Fruit fly (Drosophila melanogaster) whole organism, embryonic: ENCODE measurements around the gene ClC-c.

Experiments used
- Atf-2 ChIP-seq: fragments of 200-800 bp; sonication (Bioruptor generic); optimal IDR thresholded peaks from 2 replicates; lab custom pipeline; 2016; ENCODE audit warnings: missing biosample characterization, missing genetic modification characterization
- Atf3 ChIP-seq: fragments of 200-800 bp; sonication (Bioruptor generic); optimal IDR thresholded peaks from 3 replicates; lab custom pipeline; 2016; ENCODE audit warnings: missing biosample characterization, missing genetic modification characterization
- CG1024 ChIP-seq: fragments of 200-800 bp; sonication (Bioruptor generic); IDR thresholded peaks from 2 replicates; pipeline ENCODE4 v1.3.6; 2022; ENCODE audit warnings: missing biosample characterization, missing genetic modification characterization
- CG10979 ChIP-seq: fragments of 200-800 bp; sonication (Bioruptor generic); optimal IDR thresholded peaks from 2 replicates; lab custom pipeline; 2018; ENCODE audit warnings: missing biosample characterization, mild to moderate bottlenecking, missing genetic modification characterization, moderate library complexity
- CG11696 ChIP-seq: fragments of 200-800 bp; sonication (Bioruptor generic); IDR thresholded peaks from 2 replicates; pipeline ENCODE4 v1.3.6; 2022; ENCODE audit warnings: missing biosample characterization, missing genetic modification characterization
- CG11723 ChIP-seq: fragments of 200-800 bp; sonication (Bioruptor generic); optimal IDR thresholded peaks from 2 replicates; lab custom pipeline; 2017; ENCODE audit warnings: missing biosample characterization, mild to moderate bottlenecking, missing genetic modification characterization
- CG12155 ChIP-seq: fragments of 200-800 bp; sonication (Bioruptor generic); optimal IDR thresholded peaks from 3 replicates; lab custom pipeline; 2016; ENCODE audit warnings: missing biosample characterization, missing genetic modification characterization
- CG1233 ChIP-seq: fragments of 200-800 bp; sonication (Bioruptor generic); optimal IDR thresholded peaks from 4 replicates; lab custom pipeline; 2018; ENCODE audit warnings: missing biosample characterization, mild to moderate bottlenecking, missing genetic modification characterization
- CG13424 ChIP-seq: fragments of 200-800 bp; sonication (Bioruptor generic); optimal IDR thresholded peaks from 2 replicates; lab custom pipeline; 2019; ENCODE audit warnings: missing biosample characterization, mild to moderate bottlenecking, missing genetic modification characterization, moderate library complexity
- CG1647 ChIP-seq: fragments of 200-800 bp; sonication (Bioruptor generic); optimal IDR thresholded peaks from 3 replicates; lab custom pipeline; 2016; ENCODE audit warnings: missing biosample characterization, missing genetic modification characterization
- CG17186 ChIP-seq: fragments of 200-800 bp; sonication (Bioruptor generic); optimal IDR thresholded peaks from 3 replicates; lab custom pipeline; 2017; ENCODE audit warnings: missing biosample characterization, missing genetic modification reagents, missing genetic modification characterization
- CG18599 ChIP-seq: fragments of 200-800 bp; sonication (Bioruptor generic); optimal IDR thresholded peaks from 3 replicates; lab custom pipeline; 2017; ENCODE audit warnings: missing biosample characterization, missing genetic modification characterization, mild to moderate bottlenecking, moderate library complexity, missing genetic modification reagents
- CG2199 ChIP-seq: fragments of 200-800 bp; sonication (Bioruptor generic); IDR thresholded peaks from 3 replicates; pipeline ENCODE4 v1.3.6; 2022; ENCODE audit warnings: missing biosample characterization, missing genetic modification characterization
- CG2712 ChIP-seq: fragments of 200-800 bp; optimal IDR thresholded peaks from 3 replicates; lab custom pipeline; 2019; ENCODE audit warnings: missing biosample characterization, mild to moderate bottlenecking, missing genetic modification characterization, moderate library complexity
- CG2889 ChIP-seq: fragments of 200-800 bp; sonication (Bioruptor generic); IDR thresholded peaks from 3 replicates; pipeline ENCODE4 v1.3.6; 2022; ENCODE audit warnings: missing biosample characterization, missing genetic modification characterization
- CG3407 ChIP-seq: fragments of 200-800 bp; sonication (Bioruptor generic); optimal IDR thresholded peaks from 2 replicates; lab custom pipeline; 2018; ENCODE audit warnings: missing biosample characterization, mild to moderate bottlenecking, missing genetic modification characterization
- CG4282 ChIP-seq: fragments of 200-800 bp; sonication (Bioruptor generic); optimal IDR thresholded peaks from 2 replicates; lab custom pipeline; 2016; ENCODE audit warnings: missing biosample characterization, missing genetic modification characterization
- CG7928 ChIP-seq: fragments of 200-800 bp; sonication (Bioruptor generic); optimal IDR thresholded peaks from 2 replicates; lab custom pipeline; 2017; ENCODE audit warnings: missing biosample characterization, mild to moderate bottlenecking, missing genetic modification characterization
- CG8281 ChIP-seq: fragments of 200-800 bp; sonication (Bioruptor generic); optimal IDR thresholded peaks from 2 replicates; lab custom pipeline; 2018; ENCODE audit warnings: missing biosample characterization, mild to moderate bottlenecking, missing genetic modification characterization, moderate library complexity
- CG8944 ChIP-seq: fragments of 200-800 bp; sonication (Bioruptor generic); optimal IDR thresholded peaks from 3 replicates; lab custom pipeline; 2016; ENCODE audit warnings: missing biosample characterization, missing genetic modification characterization
- CG9215 ChIP-seq: fragments of 200-800 bp; sonication (Bioruptor generic); IDR thresholded peaks from 2 replicates; pipeline ENCODE4 v1.3.6; 2022; ENCODE audit warnings: missing biosample characterization, missing genetic modification characterization
- D ChIP-seq, 2 experiments: fragments of 200-800 bp in 1 of 2; fragments of >200 bp in 1 of 2; sonication (Bioruptor generic) in 1 of 2; optimal IDR thresholded peaks; 2 replicates in 1 of 2; 3 replicates in 1 of 2; lab custom pipeline; 2017; ENCODE audit warnings: mild to moderate bottlenecking in 1 of 2, missing biosample characterization in 1 of 2, missing genetic modification characterization in 1 of 2, missing genetic modification reagents in 1 of 2
- Deaf1 ChIP-seq: fragments of 200-800 bp; optimal IDR thresholded peaks from 3 replicates; lab custom pipeline; 2019; ENCODE audit warnings: missing biosample characterization, mild to moderate bottlenecking, missing genetic modification characterization, moderate library complexity
- Doc3 ChIP-seq: fragments of 200-800 bp; sonication (Bioruptor generic); IDR thresholded peaks from 3 replicates; pipeline ENCODE4 v1.3.6; 2022; ENCODE audit warnings: missing biosample characterization, missing genetic modification characterization; ENCODE audit not compliant: partially characterized antibody
- Fer1 ChIP-seq: fragments of 200-800 bp; sonication (Bioruptor generic); optimal IDR thresholded peaks from 2 replicates; lab custom pipeline; 2017; ENCODE audit warnings: missing biosample characterization, mild to moderate bottlenecking, missing genetic modification characterization
- Hr51 ChIP-seq, 2 experiments: fragments of 200-800 bp; sonication (Bioruptor generic); optimal IDR thresholded peaks; 2 replicates in 1 of 2; 3 replicates in 1 of 2; lab custom pipeline; 2016 to 2018; ENCODE audit warnings: missing biosample characterization in 2 of 2, missing genetic modification characterization in 2 of 2, mild to moderate bottlenecking in 1 of 2, moderate library complexity in 1 of 2
- Lhr ChIP-seq: fragments of 200-800 bp; sonication (Bioruptor generic); optimal IDR thresholded peaks from 3 replicates; lab custom pipeline; 2017; ENCODE audit warnings: mild to moderate bottlenecking, missing biosample characterization, missing genetic modification reagents, missing genetic modification characterization
- NfI ChIP-seq: fragments of 200-800 bp; sonication (Bioruptor generic); optimal IDR thresholded peaks from 3 replicates; lab custom pipeline; 2018; ENCODE audit warnings: missing biosample characterization, mild to moderate bottlenecking, missing genetic modification characterization, moderate library complexity
- Six4 ChIP-seq: fragments of 200-800 bp; sonication (Bioruptor generic); optimal IDR thresholded peaks from 2 replicates; lab custom pipeline; 2016; ENCODE audit warnings: missing biosample characterization, missing genetic modification characterization
- Sox100B ChIP-seq: fragments of 200-800 bp; sonication (Bioruptor generic); optimal IDR thresholded peaks from 3 replicates; lab custom pipeline; 2018; ENCODE audit warnings: missing biosample characterization, mild to moderate bottlenecking, missing genetic modification characterization
- TFAM ChIP-seq: fragments of 200-800 bp; sonication (Bioruptor generic); optimal IDR thresholded peaks from 2 replicates; lab custom pipeline; 2017; ENCODE audit warnings: missing biosample characterization, missing genetic modification characterization, inconsistent platforms
- Vsx1 ChIP-seq: fragments of 200-800 bp; sonication (Bioruptor generic); optimal IDR thresholded peaks from 2 replicates; lab custom pipeline; 2017; ENCODE audit warnings: missing biosample characterization, mild to moderate bottlenecking, missing genetic modification characterization, missing genetic modification reagents
- ase ChIP-seq: fragments of 200-800 bp; sonication (Bioruptor generic); IDR thresholded peaks from 3 replicates; pipeline ENCODE4 v1.3.6; 2022; ENCODE audit warnings: missing biosample characterization, missing genetic modification characterization
- ash1 ChIP-seq: fragments of 200-800 bp; sonication (Bioruptor generic); optimal IDR thresholded peaks from 2 replicates; lab custom pipeline; 2018; ENCODE audit warnings: missing biosample characterization, mild to moderate bottlenecking, missing genetic modification characterization
- cg ChIP-seq: fragments of 200-800 bp; sonication (Bioruptor generic); optimal IDR thresholded peaks from 3 replicates; lab custom pipeline; 2019; ENCODE audit warnings: missing biosample characterization, mild to moderate bottlenecking, missing genetic modification characterization, moderate library complexity
- cwo ChIP-seq: fragments of 200-800 bp; sonication (Bioruptor generic); optimal IDR thresholded peaks from 3 replicates; lab custom pipeline; 2017; ENCODE audit warnings: missing biosample characterization, missing genetic modification characterization, mild to moderate bottlenecking, moderate library complexity, missing genetic modification reagents
- eyg ChIP-seq: fragments of 200-800 bp; sonication (Bioruptor generic); optimal IDR thresholded peaks from 3 replicates; lab custom pipeline; 2016; ENCODE audit warnings: missing biosample characterization, missing genetic modification characterization
- gsb ChIP-seq: fragments of 200-800 bp; sonication (Bioruptor generic); IDR thresholded peaks from 2 replicates; pipeline ENCODE4 v1.3.6; 2022; ENCODE audit warnings: missing biosample characterization, missing genetic modification characterization
- h ChIP-seq: fragments of >200 bp; optimal IDR thresholded peaks from 2 replicates; lab custom pipeline; 2017
- kay ChIP-seq: fragments of 200-800 bp; sonication (Bioruptor generic); optimal IDR thresholded peaks from 2 replicates; lab custom pipeline; 2016; ENCODE audit warnings: missing biosample characterization, missing genetic modification characterization
- ken ChIP-seq: fragments of 200-800 bp; sonication (Bioruptor generic); IDR thresholded peaks from 3 replicates; pipeline ENCODE4 v1.3.6; 2022; ENCODE audit warnings: missing biosample characterization, missing genetic modification characterization
- knrl ChIP-seq: fragments of 200-800 bp; sonication (Bioruptor generic); IDR thresholded peaks from 3 replicates; pipeline ENCODE4 v1.3.6; 2022; ENCODE audit warnings: missing biosample characterization, missing genetic modification characterization; ENCODE audit not compliant: partially characterized antibody
- onecut ChIP-seq: fragments of 200-800 bp; sonication (Bioruptor generic); IDR thresholded peaks from 2 replicates; pipeline ENCODE4 v1.3.6; 2022; ENCODE audit warnings: missing biosample characterization, missing genetic modification characterization
- pnt ChIP-seq: fragments of 200-800 bp; sonication (Bioruptor generic); optimal IDR thresholded peaks from 3 replicates; lab custom pipeline; 2016; ENCODE audit warnings: missing biosample characterization, missing genetic modification characterization
- sc ChIP-seq, 3 experiments: fragments of >200 bp in 2 of 3; fragments of 200-800 bp in 1 of 3; sonication (Bioruptor generic) in 1 of 3; optimal IDR thresholded peaks; 2 replicates in 2 of 3; 3 replicates in 1 of 3; lab custom pipeline; 2017; ENCODE audit warnings: mild to moderate bottlenecking in 1 of 3, missing biosample characterization in 1 of 3, missing genetic modification characterization in 1 of 3, missing genetic modification reagents in 1 of 3
- slou ChIP-seq: fragments of 200-800 bp; sonication (Bioruptor generic); optimal IDR thresholded peaks from 3 replicates; lab custom pipeline; 2016; ENCODE audit warnings: missing biosample characterization, missing genetic modification characterization
- tgo ChIP-seq: fragments of 200-800 bp; sonication (Bioruptor generic); IDR thresholded peaks from 3 replicates; pipeline ENCODE4 v1.3.6; 2022; ENCODE audit warnings: missing biosample characterization, missing genetic modification characterization
- tio ChIP-seq: fragments of 200-800 bp; sonication (Bioruptor generic); optimal IDR thresholded peaks from 2 replicates; lab custom pipeline; 2017; ENCODE audit warnings: missing biosample characterization, missing genetic modification characterization, inconsistent platforms
- toy ChIP-seq: fragments of 200-800 bp; sonication (Bioruptor generic); IDR thresholded peaks from 2 replicates; pipeline ENCODE4 v1.3.6; 2022; ENCODE audit warnings: missing biosample characterization, missing genetic modification characterization
- trh ChIP-seq: fragments of 200-800 bp; sonication (Bioruptor generic); optimal IDR thresholded peaks from 2 replicates; lab custom pipeline; 2016; ENCODE audit warnings: missing biosample characterization, missing genetic modification characterization
- zfh1 ChIP-seq: fragments of 200-800 bp; sonication (Bioruptor generic); IDR thresholded peaks from 3 replicates; pipeline ENCODE4 v1.3.6; 2022; ENCODE audit warnings: missing biosample characterization, missing genetic modification characterization

Gene ClC-c

dm6 chr3L:16050887-16051258, 39.4 kb upstream of the ClC-c start, which contains the start of gene Diap1 (continued):
- TF ChIP-seq Fer1 (GFP tag; lab: Kevin White, UChicago) (no peak), Hr51 (GFP tag; optimal IDR thresholded peaks at IDR 0.05; lab: Kevin White, UChicago) (no peak), pnt (no peak), Six4 (GFP tag; lab: Kevin White, UChicago) (no peak), tio (GFP tag; lab: Kevin White, UChicago) (no peak), ash1 (GFP tag; lab: Kevin White, UChicago) (no peak), Atf3 (GFP tag; lab: Kevin White, UChicago) (no peak), CG9215 (peak; percentile 21; the same call in 1 of the 2 replicates), ken (GFP tag; lab: Robert Waterston, UW) (no peak), kay (GFP tag; lab: Kevin White, UChicago) (no peak), CG13424 (tag; lab: Kevin White, UChicago) (no peak), sc (optimal IDR thresholded peaks at IDR 0.05; lab: Kevin White, UChicago) (no peak), sc (GFP tag; optimal IDR thresholded peaks at IDR 0.05; lab: Kevin White, UChicago) (no peak), CG2199 (GFP tag; lab: Robert Waterston, UW) (no peak), CG11723 (no peak), CG8944 (GFP tag; lab: Kevin White, UChicago) (no peak), trh (GFP tag; lab: Kevin White, UChicago) (no peak), CG10979 (tag; lab: Kevin White, UChicago) (no peak), cg (GFP tag; lab: Kevin White, UChicago) (no peak), Doc3 (GFP tag; lab: Robert Waterston, UW) (peak; percentile 85), slou (GFP tag; lab: Kevin White, UChicago) (no peak), Atf-2 (GFP tag; lab: Kevin White, UChicago) (no peak), Vsx1 (GFP tag; lab: Kevin White, UChicago) (no peak), Sox100B (GFP tag; lab: Kevin White, UChicago) (no peak), CG4282 (GFP tag; lab: Kevin White, UChicago) (no peak), D (optimal IDR thresholded peaks at IDR 0.05; lab: Kevin White, UChicago) (no peak), D (GFP tag; optimal IDR thresholded peaks at IDR 0.05; lab: Kevin White, UChicago) (no peak), onecut (GFP tag; lab: Robert Waterston, UW) (no peak), tgo (no peak), NfI (GFP tag; lab: Kevin White, UChicago) (no peak), CG17186 (peak; percentile 41), CG1647 (no peak), CG1233 (GFP tag; lab: Kevin White, UChicago) (no peak), eyg (GFP tag; lab: Kevin White, UChicago) (no peak), CG11696 (GFP tag; lab: Robert Waterston, UW) (no peak), Lhr (GFP tag; lab: Kevin White, UChicago) (peak; percentile 77), CG8281 (tag; lab: Kevin White, UChicago) (no peak), CG12155 (GFP tag; lab: Kevin White, UChicago) (no peak), knrl (GFP tag; lab: Robert Waterston, UW) (peak; percentile 88), cwo (no peak), CG18599 (GFP tag; lab: Kevin White, UChicago) (no peak), CG7928 (GFP tag; lab: Kevin White, UChicago) (no peak), TFAM (GFP tag; lab: Kevin White, UChicago) (no peak), zfh1 (GFP tag; lab: Robert Waterston, UW) (no peak), gsb (GFP tag; lab: Robert Waterston, UW) (no peak), ase (GFP tag; lab: Robert Waterston, UW) (no peak), Deaf1 (tag; lab: Kevin White, UChicago) (no peak), CG2712 (tag; lab: Kevin White, UChicago) (peak; percentile 18), h (lab: Kevin White, UChicago) (no peak), CG1024 (GFP tag; lab: Robert Waterston, UW) (no peak), CG3407 (GFP tag; lab: Kevin White, UChicago) (no peak), toy (GFP tag; lab: Robert Waterston, UW) (no peak), CG2889 (GFP tag; lab: Robert Waterston, UW) (no peak)
